Fruit fly (Drosophila melanogaster): Measurements from ENCODE around the gene CG3558.

CG3558 gene

dm6 chr2L:3039774-3040173 is 47.1 kb downstream of the CG3558 start, which contains the start of the genes cnir and CG17221 (continued):
- peak; percentile 43 for TF ChIP-seq CG5245 (GFP tag; optimal IDR thresholded peaks at IDR 0.05)
- no peak for TF ChIP-seq gt (GFP tag; IDR thresholded peaks at IDR 0.05)
- peak; percentile 45 for TF ChIP-seq chm (GFP tag; IDR thresholded peaks at IDR 0.05)
- TF ChIP-seq Ravus (GFP tag; IDR thresholded peaks at IDR 0.05) = no peak
- no peak for TF ChIP-seq cg (GFP tag; optimal IDR thresholded peaks at IDR 0.05)
- peak; percentile 18 for TF ChIP-seq CG33557 (GFP tag; optimal IDR thresholded peaks at IDR 0.05)
- no peak for TF ChIP-seq zf30C (GFP tag; optimal IDR thresholded peaks at IDR 0.05)
- peak; percentile 51 for TF ChIP-seq Atf-2 (GFP tag; optimal IDR thresholded peaks at IDR 0.05)
- TF ChIP-seq org-1 (GFP tag; optimal IDR thresholded peaks at IDR 0.05) = no peak
- no peak for TF ChIP-seq CG11456 (GFP tag; IDR thresholded peaks at IDR 0.05)
- TF ChIP-seq CG7839 (tag; optimal IDR thresholded peaks at IDR 0.05) = peak; percentile 57
- TF ChIP-seq Awh (GFP tag; IDR thresholded peaks at IDR 0.05) = 0 out of 2 replicates have a peak, but pooled peaks have one; percentile 33
- TF ChIP-seq CG6854 (GFP tag; optimal IDR thresholded peaks at IDR 0.05) = no peak
- no peak for TF ChIP-seq CG43689 (GFP tag; IDR thresholded peaks at IDR 0.05)
- TF ChIP-seq BEAF-32 (GFP tag; optimal IDR thresholded peaks at IDR 0.05) = peak; percentile 72
- no peak for TF ChIP-seq stc (GFP tag; IDR thresholded peaks at IDR 0.05)
- no peak for TF ChIP-seq CG2129 (GFP tag; IDR thresholded peaks at IDR 0.05; ENCODE audit: partially characterized antibody)
- TF ChIP-seq salm (tag; optimal IDR thresholded peaks at IDR 0.05) = peak; percentile 9
- peak; percentile 50 to 68 for TF ChIP-seq chif (GFP tag; optimal IDR thresholded peaks at IDR 0.05)
- TF ChIP-seq ATbp (GFP tag; optimal IDR thresholded peaks at IDR 0.05) = no peak
- peak; percentile 10 for TF ChIP-seq tap (tag; optimal IDR thresholded peaks at IDR 0.05)
- TF ChIP-seq B-H1 (GFP tag; IDR thresholded peaks at IDR 0.05) = no peak
- TF ChIP-seq CG10979 (tag; optimal IDR thresholded peaks at IDR 0.05) = peak; percentile 50
- peak; percentile 72 for TF ChIP-seq Fer2 (tag; optimal IDR thresholded peaks at IDR 0.05)
- peak; percentile 15 for TF ChIP-seq CG16815 (GFP tag; optimal IDR thresholded peaks at IDR 0.05)
- peak; percentile 61 for TF ChIP-seq CG9609 (GFP tag; optimal IDR thresholded peaks at IDR 0.05)
- peak; percentile 71 for TF ChIP-seq disco-r (GFP tag; optimal IDR thresholded peaks at IDR 0.05)
- peak; percentile 73 for TF ChIP-seq shn (GFP tag; optimal IDR thresholded peaks at IDR 0.05)
- peak; percentile 51 for TF ChIP-seq dmrt11E (tag; optimal IDR thresholded peaks at IDR 0.05)
- no peak for TF ChIP-seq inv (GFP tag; IDR thresholded peaks at IDR 0.05; ENCODE audit: partially characterized antibody)
- TF ChIP-seq dan (GFP tag; IDR thresholded peaks at IDR 0.05) = no peak
- TF ChIP-seq insv (GFP tag; optimal IDR thresholded peaks at IDR 0.05) = peak in 1 of 2 experiments; percentile 63
- no peak for TF ChIP-seq CG10959 (GFP tag; IDR thresholded peaks at IDR 0.05)
- 0 out of 2 replicates have a peak, but pooled peaks have one; percentile 9 for TF ChIP-seq CG11085 (GFP tag; IDR thresholded peaks at IDR 0.05)
- peak; percentile 68 for TF ChIP-seq PHDP (tag; optimal IDR thresholded peaks at IDR 0.05)
- peak; percentile 39 for TF ChIP-seq CG12104 (GFP tag; optimal IDR thresholded peaks at IDR 0.05)
- peak; percentile 13 for TF ChIP-seq pb (GFP tag; optimal IDR thresholded peaks at IDR 0.05)
- TF ChIP-seq CG2116 (GFP tag; optimal IDR thresholded peaks at IDR 0.05) = peak; percentile 92
- TF ChIP-seq Med (GFP tag) = peak; percentile 97
- peak; percentile 73 for TF ChIP-seq CG15514 (GFP tag; optimal IDR thresholded peaks at IDR 0.05)
- no peak for TF ChIP-seq Trl (optimal IDR thresholded peaks at IDR 0.05)
- TF ChIP-seq Trl (GFP tag; optimal IDR thresholded peaks at IDR 0.05) = peak; percentile 87
- peak; percentile 58 for TF ChIP-seq Hmr (GFP tag; optimal IDR thresholded peaks at IDR 0.05)
- peak; percentile 63 for TF ChIP-seq CG13296 (GFP tag; optimal IDR thresholded peaks at IDR 0.05)
- peak; percentile 31 for TF ChIP-seq schlank (tag; optimal IDR thresholded peaks at IDR 0.05)
- no peak for TF ChIP-seq ap (GFP tag; IDR thresholded peaks at IDR 0.05)
- peak; percentile 53 for TF ChIP-seq gcm2 (GFP tag; optimal IDR thresholded peaks at IDR 0.05)
- no peak for TF ChIP-seq sens-2 (GFP tag; IDR thresholded peaks at IDR 0.05)
- no peak for TF ChIP-seq sr (GFP tag; IDR thresholded peaks at IDR 0.05)
- TF ChIP-seq CG6689 (GFP tag; IDR thresholded peaks at IDR 0.05) = peak; percentile 55
- TF ChIP-seq slbo (GFP tag; IDR thresholded peaks at IDR 0.05) = peak; percentile 67; the same call in 1 of the 2 replicates
- TF ChIP-seq CG14014 (GFP tag; IDR thresholded peaks at IDR 0.05) = peak; percentile 30; the same call in 1 of the 2 replicates
